Fruit fly (Drosophila melanogaster) whole organism, pupa: ENCODE measurements around the gene CG1161.

Experiments
- CG10348 ChIP-seq: fragments of 200-800 bp; sonication (Bioruptor generic); IDR thresholded peaks from 2 replicates; pipeline ENCODE4 v1.3.6; 2022; ENCODE audit warnings: missing biosample characterization, missing genetic modification characterization
- CG12605 ChIP-seq: fragments of 200-800 bp; sonication (Bioruptor generic); IDR thresholded peaks from 2 replicates; pipeline ENCODE4 v1.3.6; 2022; ENCODE audit warnings: missing biosample characterization, missing genetic modification characterization
- CG13204 ChIP-seq: fragments of 200-800 bp; sonication (Bioruptor generic); optimal IDR thresholded peaks from 2 replicates; lab custom pipeline; 2018; ENCODE audit warnings: missing biosample characterization, mild to moderate bottlenecking, missing genetic modification characterization, moderate library complexity
- CG14655 ChIP-seq: fragments of 200-800 bp; sonication (Bioruptor generic); optimal IDR thresholded peaks from 3 replicates; lab custom pipeline; 2017; ENCODE audit warnings: mild to moderate bottlenecking, missing biosample characterization, missing genetic modification reagents, missing genetic modification characterization
- CG8159 ChIP-seq: fragments of 200-800 bp; sonication (Bioruptor generic); optimal IDR thresholded peaks from 3 replicates; lab custom pipeline; 2018; ENCODE audit warnings: missing biosample characterization, mild to moderate bottlenecking, missing genetic modification characterization, moderate library complexity
- CG9948 ChIP-seq: fragments of 200-800 bp; sonication (Bioruptor generic); optimal IDR thresholded peaks from 2 replicates; lab custom pipeline; 2018; ENCODE audit warnings: missing biosample characterization, mild to moderate bottlenecking, missing genetic modification characterization, moderate library complexity
- D1 ChIP-seq: fragments of 200-800 bp; sonication (Bioruptor generic); optimal IDR thresholded peaks from 2 replicates; lab custom pipeline; 2018; ENCODE audit warnings: missing biosample characterization, mild to moderate bottlenecking, missing genetic modification characterization, moderate library complexity
- EcR ChIP-seq: fragments of 200-800 bp; sonication (Bioruptor generic); optimal IDR thresholded peaks from 3 replicates; lab custom pipeline; 2019; ENCODE audit warnings: missing biosample characterization, missing genetic modification characterization, mild to moderate bottlenecking, moderate library complexity, missing genetic modification reagents
- Ets98B ChIP-seq: fragments of 200-800 bp; sonication (Bioruptor generic); IDR thresholded peaks from 2 replicates; pipeline ENCODE4 v1.3.6; 2022; ENCODE audit warnings: missing biosample characterization, missing genetic modification characterization
- Snoo ChIP-seq: fragments of 200-800 bp; sonication (Bioruptor generic); optimal IDR thresholded peaks from 3 replicates; lab custom pipeline; 2017; ENCODE audit warnings: missing biosample characterization, mild to moderate bottlenecking, missing genetic modification characterization, inconsistent platforms
- rn ChIP-seq: fragments of 200-800 bp; sonication (Bioruptor generic); IDR thresholded peaks from 2 replicates; pipeline ENCODE4 v1.3.6; 2022; ENCODE audit warnings: missing biosample characterization, missing genetic modification characterization

DNA sequence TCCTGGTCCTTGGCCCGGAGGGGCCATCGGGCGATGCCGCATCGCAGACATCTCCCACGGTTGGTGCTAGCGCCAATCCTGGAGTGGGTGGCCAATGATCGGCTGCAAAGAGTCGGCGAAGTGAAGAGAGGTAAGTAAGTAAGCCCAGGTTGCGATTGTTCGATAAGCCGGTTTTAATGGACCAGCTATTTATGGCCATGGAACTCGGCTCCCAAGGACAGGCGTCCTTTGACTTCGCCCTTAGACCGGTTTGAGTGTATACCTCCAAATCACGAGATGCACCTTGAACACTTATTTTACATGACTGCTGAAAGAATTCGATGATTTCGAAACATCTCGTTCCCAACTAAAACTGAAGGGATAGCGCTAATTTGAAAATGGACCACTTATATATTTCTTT lies 30.9 kb downstream of the CG1161 start:
- TF ChIP-seq CG13204 (GFP tag; lab: Kevin White, UChicago) = no peak
- no peak for TF ChIP-seq CG14655
- TF ChIP-seq Snoo = no peak
- TF ChIP-seq CG10348 (GFP tag; lab: Robert Waterston, UW) = no peak
- TF ChIP-seq CG12605 (GFP tag; lab: Robert Waterston, UW) = no peak
- TF ChIP-seq CG8159 (tag; lab: Kevin White, UChicago) = no peak
- TF ChIP-seq CG9948 (tag; lab: Kevin White, UChicago) = no peak
- TF ChIP-seq rn (GFP tag; lab: Robert Waterston, UW) = no peak
- TF ChIP-seq D1 (tag; lab: Kevin White, UChicago) = no peak
- TF ChIP-seq EcR (GFP tag; lab: Kevin White, UChicago) = peak; percentile 98
- no peak for TF ChIP-seq Ets98B (GFP tag; lab: Robert Waterston, UW)
